Fruit fly (Drosophila melanogaster) whole organism, adult: Measurements from ENCODE around the gene CG15525.

Source experiments
- CG11617 ChIP-seq: fragments of 200-800 bp; sonication (Bioruptor generic); optimal IDR thresholded peaks from 2 replicates; lab custom pipeline; 2017; ENCODE audit warnings: mild to moderate bottlenecking, missing biosample characterization, missing genetic modification reagents, missing genetic modification characterization
- CG12768 ChIP-seq: fragments of 200-800 bp; sonication (Bioruptor generic); optimal IDR thresholded peaks from 2 replicates; lab custom pipeline; 2017; ENCODE audit warnings: missing biosample characterization, missing genetic modification characterization, mild to moderate bottlenecking, moderate library complexity, missing genetic modification reagents
- CG1620 ChIP-seq: fragments of 200-800 bp; sonication (Bioruptor generic); optimal IDR thresholded peaks from 2 replicates; lab custom pipeline; 2016; ENCODE audit warnings: missing biosample characterization, missing genetic modification characterization
- CG7045 ChIP-seq: fragments of 200-800 bp; sonication (Bioruptor generic); optimal IDR thresholded peaks from 2 replicates; lab custom pipeline; 2017; ENCODE audit warnings: missing biosample characterization, mild to moderate bottlenecking, missing genetic modification characterization
- Crg-1 ChIP-seq: fragments of 200-800 bp; sonication (Bioruptor generic); optimal IDR thresholded peaks from 2 replicates; lab custom pipeline; 2016; ENCODE audit warnings: missing biosample characterization, missing genetic modification characterization
- Mnt ChIP-seq: fragments of 200-800 bp; sonication (Bioruptor generic); optimal IDR thresholded peaks from 2 replicates; lab custom pipeline; 2016; ENCODE audit warnings: missing biosample characterization, mild to moderate bottlenecking, missing genetic modification characterization
- bab1 ChIP-seq: fragments of 200-800 bp; sonication (Bioruptor generic); optimal IDR thresholded peaks from 3 replicates; lab custom pipeline; 2019; ENCODE audit warnings: missing biosample characterization, mild to moderate bottlenecking, missing genetic modification characterization, moderate library complexity
- cic ChIP-seq: fragments of 200-800 bp; sonication (Bioruptor generic); optimal IDR thresholded peaks from 2 replicates; lab custom pipeline; 2017; ENCODE audit warnings: missing biosample characterization, mild to moderate bottlenecking, missing genetic modification characterization, moderate library complexity
- kay ChIP-seq: fragments of 200-800 bp; sonication (Bioruptor generic); peaks from one replicate; lab custom pipeline; 2016; ENCODE audit warnings: missing biosample characterization, missing genetic modification characterization, borderline replicate concordance
- ovo ChIP-seq: fragments of 200-800 bp; sonication (Bioruptor generic); optimal IDR thresholded peaks from 2 replicates; lab custom pipeline; 2016; ENCODE audit warnings: missing biosample characterization, missing genetic modification characterization
- pad ChIP-seq: fragments of 200-800 bp; sonication (Bioruptor generic); optimal IDR thresholded peaks from 3 replicates; lab custom pipeline; 2017; ENCODE audit warnings: missing biosample characterization, missing genetic modification characterization, mild to moderate bottlenecking, moderate library complexity, missing genetic modification reagents
- tj ChIP-seq: fragments of 200-800 bp; sonication (Bioruptor generic); optimal IDR thresholded peaks from 3 replicates; lab custom pipeline; 2017; ENCODE audit warnings: missing biosample characterization, mild to moderate bottlenecking, missing genetic modification characterization, moderate library complexity
- toe ChIP-seq: fragments of 200-800 bp; sonication (Bioruptor generic); optimal IDR thresholded peaks from 2 replicates; lab custom pipeline; 2016; ENCODE audit warnings: missing biosample characterization, missing genetic modification characterization

DNA sequence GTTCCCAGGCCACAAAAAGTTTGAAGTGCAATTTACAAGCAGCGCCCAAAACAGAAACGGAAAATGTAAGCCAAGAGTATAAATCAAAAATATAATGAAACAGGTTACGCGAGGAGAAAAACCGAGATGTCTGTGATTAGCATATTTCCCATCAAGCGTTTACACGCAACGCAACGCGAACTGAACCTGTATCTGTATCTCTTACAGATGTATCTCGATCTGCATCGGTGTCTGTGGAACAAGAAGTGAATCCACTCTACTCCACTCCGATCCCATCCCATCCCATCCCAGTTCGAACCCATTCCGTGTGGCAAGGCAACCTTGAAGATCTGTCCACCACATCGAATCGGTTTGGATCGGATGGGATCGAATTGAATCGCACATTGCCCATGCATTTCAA, 13.6 kb downstream of the CG15525 start:
- TF ChIP-seq CG11617, result no peak
- no peak for TF ChIP-seq CG1620 (GFP tag; lab: Kevin White, UChicago)
- no peak for TF ChIP-seq cic (GFP tag; lab: Kevin White, UChicago)
- no peak for TF ChIP-seq CG12768 (GFP tag; lab: Kevin White, UChicago)
- no peak for TF ChIP-seq pad
- no peak for TF ChIP-seq Mnt (GFP tag; lab: Kevin White, UChicago)
- no peak for TF ChIP-seq kay (GFP tag; lab: Kevin White, UChicago)
- TF ChIP-seq toe (GFP tag; lab: Kevin White, UChicago), result no peak
- no peak for TF ChIP-seq Crg-1 (GFP tag; lab: Kevin White, UChicago)
- TF ChIP-seq CG7045, result no peak
- no peak for TF ChIP-seq bab1 (GFP tag; lab: Kevin White, UChicago)
- TF ChIP-seq ovo (GFP tag; lab: Kevin White, UChicago), result no peak
- TF ChIP-seq tj (GFP tag; lab: Kevin White, UChicago), result no peak
